Fruit fly (Drosophila melanogaster) whole organism, embryonic: Measurements from ENCODE around the gene CG4210.

Experiments
- Abd-B ChIP-seq: fragments of 200-800 bp; sonication (Bioruptor generic); optimal IDR thresholded peaks from 2 replicates; lab custom pipeline; 2018; ENCODE audit warnings: missing biosample characterization, mild to moderate bottlenecking, missing genetic modification characterization, moderate library complexity
- CG10565 ChIP-seq: fragments of 200-800 bp; sonication (Bioruptor generic); optimal IDR thresholded peaks from 3 replicates; lab custom pipeline; 2016; ENCODE audit warnings: missing biosample characterization, mild to moderate bottlenecking, missing genetic modification characterization
- CG10654 ChIP-seq: fragments of 200-800 bp; sonication (Bioruptor generic); optimal IDR thresholded peaks from 2 replicates; lab custom pipeline; 2016; ENCODE audit warnings: missing biosample characterization, missing genetic modification characterization
- CG10959 ChIP-seq: fragments of 200-800 bp; sonication (Bioruptor generic); IDR thresholded peaks from 2 replicates; pipeline ENCODE4 v1.3.6; 2022; ENCODE audit warnings: missing biosample characterization, missing genetic modification characterization
- CG11247 ChIP-seq: fragments of 200-800 bp; sonication (Bioruptor generic); IDR thresholded peaks from 2 replicates; pipeline ENCODE4 v1.3.6; 2022; ENCODE audit warnings: missing biosample characterization, missing genetic modification characterization
- CG11696 ChIP-seq: fragments of 200-800 bp; sonication (Bioruptor generic); IDR thresholded peaks from 2 replicates; pipeline ENCODE4 v1.3.6; 2022; ENCODE audit warnings: missing biosample characterization, missing genetic modification characterization
- CG12155 ChIP-seq: fragments of 200-800 bp; sonication (Bioruptor generic); optimal IDR thresholded peaks from 3 replicates; lab custom pipeline; 2016; ENCODE audit warnings: missing biosample characterization, missing genetic modification characterization
- CG1233 ChIP-seq: fragments of 200-800 bp; sonication (Bioruptor generic); optimal IDR thresholded peaks from 4 replicates; lab custom pipeline; 2018; ENCODE audit warnings: missing biosample characterization, mild to moderate bottlenecking, missing genetic modification characterization
- CG13894 ChIP-seq: fragments of 200-800 bp; sonication (Bioruptor generic); optimal IDR thresholded peaks from 3 replicates; lab custom pipeline; 2018; ENCODE audit warnings: missing biosample characterization, mild to moderate bottlenecking, missing genetic modification characterization, moderate library complexity
- CG1529 ChIP-seq: fragments of 200-800 bp; sonication (Bioruptor generic); optimal IDR thresholded peaks from 3 replicates; lab custom pipeline; 2018; ENCODE audit warnings: missing biosample characterization, missing genetic modification characterization
- CG15696 ChIP-seq: fragments of 200-800 bp; sonication (Bioruptor generic); optimal IDR thresholded peaks from 2 replicates; lab custom pipeline; 2019; ENCODE audit warnings: missing biosample characterization, mild to moderate bottlenecking, missing genetic modification characterization, moderate library complexity
- CG1602 ChIP-seq: fragments of 200-800 bp; sonication (Bioruptor generic); optimal IDR thresholded peaks from 3 replicates; lab custom pipeline; 2016; ENCODE audit warnings: missing biosample characterization, missing genetic modification characterization
- CG18476 ChIP-seq: fragments of 200-800 bp; sonication (Bioruptor generic); optimal IDR thresholded peaks from 2 replicates; lab custom pipeline; 2016; ENCODE audit warnings: missing biosample characterization, mild to moderate bottlenecking, missing genetic modification characterization
- CG2116 ChIP-seq: fragments of 200-800 bp; sonication (Bioruptor generic); optimal IDR thresholded peaks from 3 replicates; lab custom pipeline; 2018; ENCODE audit warnings: missing biosample characterization, mild to moderate bottlenecking, missing genetic modification characterization
- CG2202 ChIP-seq: fragments of 200-800 bp; sonication (Bioruptor generic); optimal IDR thresholded peaks from 2 replicates; lab custom pipeline; 2018; ENCODE audit warnings: missing biosample characterization, mild to moderate bottlenecking, missing genetic modification characterization
- CG32767 ChIP-seq: fragments of 200-800 bp; sonication (Bioruptor generic); IDR thresholded peaks from 2 replicates; pipeline ENCODE4 v1.3.6; 2022; ENCODE audit warnings: missing biosample characterization, missing genetic modification characterization
- CG3281 ChIP-seq: fragments of 200-800 bp; sonication (Bioruptor generic); optimal IDR thresholded peaks from 3 replicates; lab custom pipeline; 2017; ENCODE audit warnings: missing biosample characterization, mild to moderate bottlenecking, missing genetic modification characterization
- CG34376 ChIP-seq: fragments of 200-800 bp; sonication (Bioruptor generic); optimal IDR thresholded peaks from 2 replicates; lab custom pipeline; 2018; ENCODE audit warnings: missing biosample characterization, mild to moderate bottlenecking, missing genetic modification characterization
- CG43689 ChIP-seq: fragments of 200-800 bp; sonication (Bioruptor generic); IDR thresholded peaks from 2 replicates; pipeline ENCODE4 v1.3.6; 2022; ENCODE audit warnings: missing biosample characterization, missing genetic modification characterization
- CG9609 ChIP-seq: fragments of 200-800 bp; sonication (Bioruptor generic); optimal IDR thresholded peaks from 3 replicates; lab custom pipeline; 2016; ENCODE audit warnings: missing biosample characterization, missing genetic modification characterization
- CG9797 ChIP-seq: fragments of 200-800 bp; sonication (Bioruptor generic); optimal IDR thresholded peaks from 3 replicates; lab custom pipeline; 2018; ENCODE audit warnings: missing biosample characterization, mild to moderate bottlenecking, missing genetic modification characterization
- HLH4C ChIP-seq: fragments of 200-800 bp; sonication (Bioruptor generic); IDR thresholded peaks from 3 replicates; pipeline ENCODE4 v1.3.6; 2022; ENCODE audit warnings: missing biosample characterization, missing genetic modification characterization; ENCODE audit not compliant: partially characterized antibody
- Hmx ChIP-seq: fragments of 200-800 bp; sonication (Bioruptor generic); optimal IDR thresholded peaks from 2 replicates; lab custom pipeline; 2016; ENCODE audit warnings: missing biosample characterization, missing genetic modification characterization
- Mes4 ChIP-seq: fragments of 200-800 bp; sonication (Bioruptor generic); optimal IDR thresholded peaks from 2 replicates; lab custom pipeline; 2016; ENCODE audit warnings: missing biosample characterization, missing genetic modification characterization
- Myb ChIP-seq: fragments of 200-800 bp; sonication (Bioruptor generic); optimal IDR thresholded peaks from 2 replicates; lab custom pipeline; 2016; ENCODE audit warnings: missing biosample characterization, missing genetic modification characterization
- Sox102F ChIP-seq: fragments of 200-800 bp; sonication (Bioruptor generic); optimal IDR thresholded peaks from 2 replicates; lab custom pipeline; 2018; ENCODE audit warnings: missing biosample characterization, mild to moderate bottlenecking, missing genetic modification characterization, moderate library complexity
- Xrp1 ChIP-seq: fragments of 200-800 bp; sonication (Bioruptor generic); IDR thresholded peaks from 2 replicates; pipeline ENCODE4 v1.3.6; 2022; ENCODE audit warnings: missing biosample characterization, missing genetic modification characterization
- YL-1 ChIP-seq: fragments of 200-800 bp; sonication (Bioruptor generic); optimal IDR thresholded peaks from 3 replicates; lab custom pipeline; 2017; ENCODE audit warnings: missing biosample characterization, mild to moderate bottlenecking, missing genetic modification characterization
- ab ChIP-seq: fragments of 200-800 bp; sonication (Bioruptor generic); optimal IDR thresholded peaks from 2 replicates; lab custom pipeline; 2016; ENCODE audit warnings: missing biosample characterization, missing genetic modification characterization
- aop ChIP-seq: fragments of 200-800 bp; sonication (Bioruptor generic); IDR thresholded peaks from 2 replicates; pipeline ENCODE4 v1.3.6; 2022; ENCODE audit warnings: missing biosample characterization, missing genetic modification characterization
- ara ChIP-seq: fragments of 200-800 bp; sonication (Bioruptor generic); IDR thresholded peaks from 2 replicates; pipeline ENCODE4 v1.3.6; 2022; ENCODE audit warnings: missing biosample characterization, missing genetic modification characterization
- ash1 ChIP-seq: fragments of 200-800 bp; sonication (Bioruptor generic); optimal IDR thresholded peaks from 2 replicates; lab custom pipeline; 2018; ENCODE audit warnings: missing biosample characterization, mild to moderate bottlenecking, missing genetic modification characterization
- bowl ChIP-seq: fragments of 200-800 bp; sonication (Bioruptor generic); IDR thresholded peaks from 2 replicates; pipeline ENCODE4 v1.3.6; 2022; ENCODE audit warnings: missing biosample characterization, missing genetic modification characterization
- cas ChIP-seq: fragments of 200-800 bp; sonication (Bioruptor generic); IDR thresholded peaks from 2 replicates; pipeline ENCODE4 v1.3.6; 2022; ENCODE audit warnings: missing biosample characterization, missing genetic modification characterization
- chn ChIP-seq: fragments of 200-800 bp; sonication (Bioruptor generic); optimal IDR thresholded peaks from 2 replicates; lab custom pipeline; 2016; ENCODE audit warnings: missing biosample characterization, missing genetic modification characterization
- croc ChIP-seq: fragments of 200-800 bp; sonication (Bioruptor generic); conservative IDR thresholded peaks from 3 replicates; pipeline ENCODE4 v1.3.6; 2022; ENCODE audit warnings: missing biosample characterization, missing genetic modification characterization
- disco-r ChIP-seq: fragments of 200-800 bp; sonication (Bioruptor generic); optimal IDR thresholded peaks from 2 replicates; lab custom pipeline; 2016; ENCODE audit warnings: missing biosample characterization, missing genetic modification characterization
- exex ChIP-seq: fragments of 200-800 bp; sonication (Bioruptor generic); optimal IDR thresholded peaks from 4 replicates; lab custom pipeline; 2018; ENCODE audit warnings: missing biosample characterization, mild to moderate bottlenecking, missing genetic modification characterization, moderate library complexity
- grau ChIP-seq: fragments of 200-800 bp; optimal IDR thresholded peaks from 3 replicates; lab custom pipeline; 2019; ENCODE audit warnings: missing biosample characterization, mild to moderate bottlenecking, missing genetic modification characterization, moderate library complexity
- gsb ChIP-seq: fragments of 200-800 bp; sonication (Bioruptor generic); IDR thresholded peaks from 2 replicates; pipeline ENCODE4 v1.3.6; 2022; ENCODE audit warnings: missing biosample characterization, missing genetic modification characterization
- h ChIP-seq: fragments of >200 bp; optimal IDR thresholded peaks from 2 replicates; lab custom pipeline; 2017
- her ChIP-seq: fragments of 200-800 bp; sonication (Bioruptor generic); optimal IDR thresholded peaks from 2 replicates; lab custom pipeline; 2016; ENCODE audit warnings: missing biosample characterization, missing genetic modification characterization
- lab ChIP-seq: fragments of 200-800 bp; sonication (Bioruptor generic); optimal IDR thresholded peaks from 3 replicates; lab custom pipeline; 2017; ENCODE audit warnings: missing biosample characterization, missing genetic modification characterization, mild to moderate bottlenecking, moderate library complexity, missing genetic modification reagents
- peb ChIP-seq: fragments of 200-800 bp; sonication (Bioruptor generic); IDR thresholded peaks from 2 replicates; pipeline ENCODE4 v1.3.6; 2022; ENCODE audit warnings: missing biosample characterization, missing genetic modification characterization
- pros ChIP-seq: fragments of 200-800 bp; sonication (Bioruptor generic); optimal IDR thresholded peaks from 3 replicates; lab custom pipeline; 2019; ENCODE audit warnings: missing biosample characterization, mild to moderate bottlenecking, missing genetic modification characterization, moderate library complexity
- sd ChIP-seq: fragments of 200-800 bp; sonication (Bioruptor generic); optimal IDR thresholded peaks from 3 replicates; lab custom pipeline; 2018; ENCODE audit warnings: missing biosample characterization, mild to moderate bottlenecking, missing genetic modification characterization, moderate library complexity
- sim ChIP-seq: fragments of 200-800 bp; sonication (Bioruptor generic); IDR thresholded peaks from 2 replicates; pipeline ENCODE4 v1.3.6; 2022; ENCODE audit warnings: missing biosample characterization, missing genetic modification characterization
- slou ChIP-seq: fragments of 200-800 bp; sonication (Bioruptor generic); optimal IDR thresholded peaks from 3 replicates; lab custom pipeline; 2016; ENCODE audit warnings: missing biosample characterization, missing genetic modification characterization
- ssp ChIP-seq: fragments of 200-800 bp; sonication (Bioruptor generic); IDR thresholded peaks from 2 replicates; pipeline ENCODE4 v1.3.6; 2022; ENCODE audit warnings: missing biosample characterization, missing genetic modification characterization
- tll ChIP-seq, 2 experiments: fragments of 200-800 bp in 1 of 2; fragments of >200 bp in 1 of 2; sonication (Bioruptor generic) in 1 of 2; optimal IDR thresholded peaks; 2 replicates each; lab custom pipeline; 2017 to 2019; ENCODE audit warnings: missing biosample characterization in 2 of 2, missing genetic modification characterization in 2 of 2, mild to moderate bottlenecking in 1 of 2, moderate library complexity in 1 of 2
- trem ChIP-seq: fragments of 200-800 bp; optimal IDR thresholded peaks from 3 replicates; lab custom pipeline; 2019; ENCODE audit warnings: missing biosample characterization, mild to moderate bottlenecking, missing genetic modification characterization, moderate library complexity
- tup ChIP-seq: fragments of 200-800 bp; sonication (Bioruptor generic); optimal IDR thresholded peaks from 2 replicates; lab custom pipeline; 2016; ENCODE audit warnings: missing biosample characterization, mild to moderate bottlenecking, missing genetic modification characterization, moderate library complexity
- yki ChIP-seq: fragments of >200 bp; optimal IDR thresholded peaks from 3 replicates; lab custom pipeline; 2018

CG4210 gene

dm6 chr3R:15250454-15250853 lies 36.7 kb downstream of the CG4210 start (continued):
- TF ChIP-seq gsb (GFP tag; lab: Robert Waterston, UW): peak; percentile 57; the same call in 1 of the 2 replicates
- no peak for TF ChIP-seq CG9609
- peak; percentile 5 for TF ChIP-seq YL-1
- no peak for TF ChIP-seq yki
- no peak for TF ChIP-seq CG18476 (GFP tag; lab: Kevin White, UChicago)
- no peak for TF ChIP-seq h (lab: Kevin White, UChicago)
- TF ChIP-seq CG1233: no peak
- no peak for TF ChIP-seq exex (tag; lab: Kevin White, UChicago)
- no peak for TF ChIP-seq chn (GFP tag; lab: Kevin White, UChicago)
- peak; percentile 81 for TF ChIP-seq Xrp1 (GFP tag; lab: Robert Waterston, UW)
- TF ChIP-seq Mes4 (GFP tag; lab: Kevin White, UChicago): no peak
- TF ChIP-seq tup (GFP tag; lab: Kevin White, UChicago): no peak
- TF ChIP-seq Abd-B (GFP tag; lab: Kevin White, UChicago): no peak
- peak; percentile 52 for TF ChIP-seq ara (GFP tag; lab: Robert Waterston, UW)
- no peak for TF ChIP-seq ab (GFP tag; lab: Kevin White, UChicago)
- TF ChIP-seq CG3281: no peak
- no peak for TF ChIP-seq pros
- TF ChIP-seq Myb (GFP tag; lab: Kevin White, UChicago): no peak
- TF ChIP-seq HLH4C (GFP tag; lab: Robert Waterston, UW): no peak
- TF ChIP-seq Hmx (GFP tag; lab: Kevin White, UChicago): no peak
- TF ChIP-seq CG10565 (GFP tag; lab: Kevin White, UChicago): no peak
- TF ChIP-seq croc: 0 out of 3 replicates have a peak, but pooled peaks have one; percentile 21
- TF ChIP-seq CG32767 (GFP tag; lab: Robert Waterston, UW): peak; percentile 52; the same call in 1 of the 2 replicates
- no peak for TF ChIP-seq CG2202 (tag; lab: Kevin White, UChicago)
- TF ChIP-seq CG15696 (tag; lab: Kevin White, UChicago): no peak
- no peak for TF ChIP-seq her (GFP tag; lab: Kevin White, UChicago)
- TF ChIP-seq CG10654 (GFP tag; lab: Kevin White, UChicago): no peak
- TF ChIP-seq peb: no peak; the same call in 1 of the 2 replicates
- no peak for TF ChIP-seq CG9797 (GFP tag; lab: Kevin White, UChicago)
- peak; percentile 92 for TF ChIP-seq lab
- peak; percentile 25 for TF ChIP-seq CG2116 (GFP tag; lab: Kevin White, UChicago)
- TF ChIP-seq CG11696: no peak
- no peak for TF ChIP-seq CG10959
- no peak for TF ChIP-seq tll (GFP tag; optimal IDR thresholded peaks at IDR 0.05; lab: Kevin White, UChicago)
- TF ChIP-seq Sox102F (GFP tag; lab: Kevin White, UChicago): no peak
- no peak for TF ChIP-seq CG1529 (GFP tag; lab: Kevin White, UChicago)
- TF ChIP-seq slou (GFP tag; lab: Kevin White, UChicago): no peak
- peak; percentile 75 for TF ChIP-seq grau
- peak; percentile 41 for TF ChIP-seq CG34376 (GFP tag; lab: Kevin White, UChicago)
- TF ChIP-seq disco-r (GFP tag; lab: Kevin White, UChicago): no peak
- no peak for TF ChIP-seq CG13894 (tag; lab: Kevin White, UChicago)
- TF ChIP-seq sim: no peak
- TF ChIP-seq cas (GFP tag; lab: Robert Waterston, UW): no peak
- TF ChIP-seq CG12155 (GFP tag; lab: Kevin White, UChicago): peak; percentile 40
- TF ChIP-seq ssp: peak; percentile 53
- TF ChIP-seq CG1602 (GFP tag; lab: Kevin White, UChicago): no peak
- TF ChIP-seq trem (tag; lab: Kevin White, UChicago): no peak
- TF ChIP-seq sd (tag; lab: Kevin White, UChicago): no peak
- no peak for TF ChIP-seq ash1 (GFP tag; lab: Kevin White, UChicago)
- TF ChIP-seq aop (GFP tag; lab: Robert Waterston, UW): no peak
- TF ChIP-seq CG11247 (GFP tag; lab: Robert Waterston, UW): peak; percentile 68
- TF ChIP-seq bowl (GFP tag; lab: Robert Waterston, UW): no peak
- TF ChIP-seq CG43689 (GFP tag; lab: Robert Waterston, UW): 0 out of 2 replicates have a peak, but pooled peaks have one; percentile 29
